Fruit fly (Drosophila melanogaster): ENCODE data around the gene AdamTS-A.

The AdamTS-A gene

dm6 chr3R:15418824-15419530 is 57.0 kb downstream of the AdamTS-A start (continued):
- TF ChIP-seq esg (GFP tag; conservative IDR thresholded peaks at IDR 0.05), result peak; percentile 31; the same call in 1 of the 2 replicates
- no peak for TF ChIP-seq ems (GFP tag; optimal IDR thresholded peaks at IDR 0.05)
- TF ChIP-seq Camta (GFP tag; optimal IDR thresholded peaks at IDR 0.05), result no peak
- TF ChIP-seq cas (GFP tag; IDR thresholded peaks at IDR 0.05), result no peak
- TF ChIP-seq D (optimal IDR thresholded peaks at IDR 0.05), result no peak
- TF ChIP-seq D (GFP tag; optimal IDR thresholded peaks at IDR 0.05), result peak; percentile 79
- TF ChIP-seq CG12104 (GFP tag; optimal IDR thresholded peaks at IDR 0.05), result peak; percentile 48
- peak; percentile 49 for TF ChIP-seq salm (tag; optimal IDR thresholded peaks at IDR 0.05)
- no peak for TF ChIP-seq CG6654 (GFP tag; optimal IDR thresholded peaks at IDR 0.05)
- no peak for TF ChIP-seq ken (GFP tag; IDR thresholded peaks at IDR 0.05)
- TF ChIP-seq CG11085 (GFP tag; IDR thresholded peaks at IDR 0.05), result no peak
- TF ChIP-seq Fer2 (tag; optimal IDR thresholded peaks at IDR 0.05), result no peak
- TF ChIP-seq unpg (GFP tag; optimal IDR thresholded peaks at IDR 0.05), result peak; percentile 78
- TF ChIP-seq NfI (GFP tag; optimal IDR thresholded peaks at IDR 0.05), result peak; percentile 53
- peak; percentile 15 for TF ChIP-seq Mes4 (GFP tag; optimal IDR thresholded peaks at IDR 0.05)
- no peak for TF ChIP-seq Tbp (GFP tag; optimal IDR thresholded peaks at IDR 0.05)
- TF ChIP-seq CG18619 (GFP tag; optimal IDR thresholded peaks at IDR 0.05), result peak; percentile 67
- TF ChIP-seq CoRest (tag; optimal IDR thresholded peaks at IDR 0.05), result peak; percentile 90
- TF ChIP-seq Vsx1 (GFP tag; optimal IDR thresholded peaks at IDR 0.05), result peak; percentile 75
- peak; percentile 72 for TF ChIP-seq Xbp1 (GFP tag; optimal IDR thresholded peaks at IDR 0.05)
- TF ChIP-seq bigmax (GFP tag; optimal IDR thresholded peaks at IDR 0.05), result no peak
- TF ChIP-seq CG8388 (GFP tag; optimal IDR thresholded peaks at IDR 0.05), result peak; percentile 85
- TF ChIP-seq CG2116 (GFP tag; optimal IDR thresholded peaks at IDR 0.05), result peak; percentile 50
- peak; percentile 90 for TF ChIP-seq sens (GFP tag)
- no peak for TF ChIP-seq Lpt (GFP tag; optimal IDR thresholded peaks at IDR 0.05)
- peak; percentile 67 for TF ChIP-seq run (tag; optimal IDR thresholded peaks at IDR 0.05)
- TF ChIP-seq sc (optimal IDR thresholded peaks at IDR 0.05), result no peak
- peak; percentile 62 for TF ChIP-seq sc (GFP tag; optimal IDR thresholded peaks at IDR 0.05)
- TF ChIP-seq MBD-R2 (GFP tag; IDR thresholded peaks at IDR 0.05), result no peak
- peak; percentile 23; the same call in 1 of the 3 replicates for TF ChIP-seq CG2199 (GFP tag; IDR thresholded peaks at IDR 0.05)
- TF ChIP-seq ci (GFP tag; IDR thresholded peaks at IDR 0.05), result peak; percentile 25; the same call in 1 of the 3 replicates
- no peak for TF ChIP-seq Eip74EF (GFP tag; optimal IDR thresholded peaks at IDR 0.05)
- TF ChIP-seq sim (GFP tag; IDR thresholded peaks at IDR 0.05), result no peak
- TF ChIP-seq tio (GFP tag; optimal IDR thresholded peaks at IDR 0.05), result peak; percentile 81
- TF ChIP-seq CG34422 (GFP tag; IDR thresholded peaks at IDR 0.05), result no peak
- no peak for TF ChIP-seq eyg (GFP tag; optimal IDR thresholded peaks at IDR 0.05)
- no peak for TF ChIP-seq CG8478 (optimal IDR thresholded peaks at IDR 0.05)
- TF ChIP-seq sens-2 (GFP tag; IDR thresholded peaks at IDR 0.05), result no peak
- TF ChIP-seq usp (GFP tag; optimal IDR thresholded peaks at IDR 0.05), result no peak
- no peak for TF ChIP-seq gsb (GFP tag; IDR thresholded peaks at IDR 0.05)
- peak; percentile 48 for TF ChIP-seq ATbp (GFP tag; optimal IDR thresholded peaks at IDR 0.05)
- TF ChIP-seq row (GFP tag; IDR thresholded peaks at IDR 0.05), result peak; percentile 69
- TF ChIP-seq CG13894 (tag; optimal IDR thresholded peaks at IDR 0.05), result no peak
- no peak for TF ChIP-seq fd3F (GFP tag; optimal IDR thresholded peaks at IDR 0.05)
- no peak for TF ChIP-seq CG34376 (GFP tag; optimal IDR thresholded peaks at IDR 0.05)
- TF ChIP-seq Oaz (GFP tag; IDR thresholded peaks at IDR 0.05), result no peak
- peak; percentile 75 for TF ChIP-seq seq (GFP tag; IDR thresholded peaks at IDR 0.05)
- TF ChIP-seq crc (GFP tag; optimal IDR thresholded peaks at IDR 0.05), result no peak
- no peak for TF ChIP-seq Scr (GFP tag; IDR thresholded peaks at IDR 0.05; ENCODE audit: partially characterized antibody)
- no peak for TF ChIP-seq CG13624 (GFP tag; optimal IDR thresholded peaks at IDR 0.05)
- TF ChIP-seq CG6689 (GFP tag; IDR thresholded peaks at IDR 0.05), result peak; percentile 61; the same call in 1 of the 2 replicates
- TF ChIP-seq sr (GFP tag; IDR thresholded peaks at IDR 0.05), result no peak

All from whole organism, embryonic.